Fruit fly (Drosophila melanogaster) whole organism, embryonic: ENCODE measurements around the gene bsk.

Source experiments
- Adf1 ChIP-seq: fragments of 200-800 bp; sonication (Bioruptor generic); IDR thresholded peaks from 2 replicates; pipeline ENCODE4 v1.3.6; 2022; ENCODE audit warnings: missing biosample characterization, missing genetic modification characterization
- CG10979 ChIP-seq: fragments of 200-800 bp; sonication (Bioruptor generic); optimal IDR thresholded peaks from 2 replicates; lab custom pipeline; 2018; ENCODE audit warnings: missing biosample characterization, mild to moderate bottlenecking, missing genetic modification characterization, moderate library complexity
- CG11504 ChIP-seq: fragments of 200-800 bp; sonication (Bioruptor generic); optimal IDR thresholded peaks from 3 replicates; lab custom pipeline; 2019; ENCODE audit warnings: missing biosample characterization, mild to moderate bottlenecking, missing genetic modification characterization, moderate library complexity
- CG11560 ChIP-seq: fragments of 200-800 bp; sonication (Bioruptor generic); IDR thresholded peaks from 3 replicates; pipeline ENCODE4 v1.3.6; 2022; ENCODE audit warnings: missing biosample characterization, missing genetic modification characterization
- CG12155 ChIP-seq: fragments of 200-800 bp; sonication (Bioruptor generic); optimal IDR thresholded peaks from 3 replicates; lab custom pipeline; 2016; ENCODE audit warnings: missing biosample characterization, missing genetic modification characterization
- CG1233 ChIP-seq: fragments of 200-800 bp; sonication (Bioruptor generic); optimal IDR thresholded peaks from 4 replicates; lab custom pipeline; 2018; ENCODE audit warnings: missing biosample characterization, mild to moderate bottlenecking, missing genetic modification characterization
- CG15269 ChIP-seq: fragments of 200-800 bp; sonication (Bioruptor generic); optimal IDR thresholded peaks from 2 replicates; lab custom pipeline; 2018; ENCODE audit warnings: missing biosample characterization, mild to moderate bottlenecking, missing genetic modification characterization, moderate library complexity
- CG1529 ChIP-seq: fragments of 200-800 bp; sonication (Bioruptor generic); optimal IDR thresholded peaks from 3 replicates; lab custom pipeline; 2018; ENCODE audit warnings: missing biosample characterization, missing genetic modification characterization
- CG15696 ChIP-seq: fragments of 200-800 bp; sonication (Bioruptor generic); optimal IDR thresholded peaks from 2 replicates; lab custom pipeline; 2019; ENCODE audit warnings: missing biosample characterization, mild to moderate bottlenecking, missing genetic modification characterization, moderate library complexity
- CG16815 ChIP-seq: fragments of 200-800 bp; sonication (Bioruptor generic); optimal IDR thresholded peaks from 3 replicates; lab custom pipeline; 2017; ENCODE audit warnings: missing biosample characterization, mild to moderate bottlenecking, missing genetic modification characterization
- CG17186 ChIP-seq: fragments of 200-800 bp; sonication (Bioruptor generic); optimal IDR thresholded peaks from 3 replicates; lab custom pipeline; 2017; ENCODE audit warnings: missing biosample characterization, missing genetic modification reagents, missing genetic modification characterization
- CG17359 ChIP-seq: fragments of 200-800 bp; sonication (Bioruptor generic); optimal IDR thresholded peaks from 3 replicates; lab custom pipeline; 2018; ENCODE audit warnings: missing biosample characterization, mild to moderate bottlenecking, missing genetic modification characterization, moderate library complexity
- CG17361 ChIP-seq: fragments of 200-800 bp; sonication (Bioruptor generic); IDR thresholded peaks from 3 replicates; pipeline ENCODE4 v1.3.6; 2022; ENCODE audit warnings: missing biosample characterization, missing genetic modification characterization
- CG17385 ChIP-seq: fragments of 200-800 bp; sonication (Bioruptor generic); optimal IDR thresholded peaks from 3 replicates; lab custom pipeline; 2018; ENCODE audit warnings: missing biosample characterization, mild to moderate bottlenecking, missing genetic modification characterization
- CG32532 ChIP-seq: fragments of 200-800 bp; sonication (Bioruptor generic); IDR thresholded peaks from 2 replicates; pipeline ENCODE4 v1.3.6; 2022; ENCODE audit warnings: missing biosample characterization, missing genetic modification characterization
- CG34376 ChIP-seq: fragments of 200-800 bp; sonication (Bioruptor generic); optimal IDR thresholded peaks from 2 replicates; lab custom pipeline; 2018; ENCODE audit warnings: missing biosample characterization, mild to moderate bottlenecking, missing genetic modification characterization
- CG42726 ChIP-seq: fragments of 200-800 bp; sonication (Bioruptor generic); IDR thresholded peaks from 2 replicates; pipeline ENCODE4 v1.3.6; 2022; ENCODE audit warnings: missing biosample characterization, missing genetic modification characterization; ENCODE audit not compliant: partially characterized antibody
- CG4854 ChIP-seq: fragments of 200-800 bp; sonication (Bioruptor generic); optimal IDR thresholded peaks from 2 replicates; lab custom pipeline; 2016; ENCODE audit warnings: missing biosample characterization, missing genetic modification characterization, inconsistent platforms
- CG5245 ChIP-seq: fragments of 200-800 bp; sonication (Bioruptor generic); optimal IDR thresholded peaks from 3 replicates; lab custom pipeline; 2016; ENCODE audit warnings: missing biosample characterization, missing genetic modification characterization
- Dbx ChIP-seq: fragments of 200-800 bp; sonication (Bioruptor generic); IDR thresholded peaks from 3 replicates; pipeline ENCODE4 v1.3.6; 2022; ENCODE audit warnings: missing biosample characterization, missing genetic modification characterization
- Doc3 ChIP-seq: fragments of 200-800 bp; sonication (Bioruptor generic); IDR thresholded peaks from 3 replicates; pipeline ENCODE4 v1.3.6; 2022; ENCODE audit warnings: missing biosample characterization, missing genetic modification characterization; ENCODE audit not compliant: partially characterized antibody
- HLH4C ChIP-seq: fragments of 200-800 bp; sonication (Bioruptor generic); IDR thresholded peaks from 3 replicates; pipeline ENCODE4 v1.3.6; 2022; ENCODE audit warnings: missing biosample characterization, missing genetic modification characterization; ENCODE audit not compliant: partially characterized antibody
- Hr51 ChIP-seq, 2 experiments: fragments of 200-800 bp; sonication (Bioruptor generic); optimal IDR thresholded peaks; 2 replicates in 1 of 2; 3 replicates in 1 of 2; lab custom pipeline; 2016 to 2018; ENCODE audit warnings: missing biosample characterization in 2 of 2, missing genetic modification characterization in 2 of 2, mild to moderate bottlenecking in 1 of 2, moderate library complexity in 1 of 2
- MESR4 ChIP-seq: fragments of 200-800 bp; sonication (Bioruptor generic); optimal IDR thresholded peaks from 2 replicates; lab custom pipeline; 2018; ENCODE audit warnings: missing biosample characterization, mild to moderate bottlenecking, missing genetic modification characterization, moderate library complexity
- Max ChIP-seq: fragments of 200-800 bp; sonication (Bioruptor generic); optimal IDR thresholded peaks from 2 replicates; lab custom pipeline; 2016; ENCODE audit warnings: missing biosample characterization, mild to moderate bottlenecking, missing genetic modification characterization
- Opbp ChIP-seq: fragments of 200-800 bp; sonication (Bioruptor generic); IDR thresholded peaks from 3 replicates; pipeline ENCODE4 v1.3.6; 2022; ENCODE audit warnings: missing biosample characterization, missing genetic modification characterization; ENCODE audit not compliant: partially characterized antibody
- Scr ChIP-seq: fragments of 200-800 bp; sonication (Bioruptor generic); IDR thresholded peaks from 2 replicates; pipeline ENCODE4 v1.3.6; 2022; ENCODE audit warnings: missing biosample characterization, missing genetic modification characterization; ENCODE audit not compliant: partially characterized antibody
- Side ChIP-seq: fragments of 200-800 bp; sonication (Bioruptor generic); optimal IDR thresholded peaks from 2 replicates; lab custom pipeline; 2016; ENCODE audit warnings: missing biosample characterization, missing genetic modification characterization
- Sox102F ChIP-seq: fragments of 200-800 bp; sonication (Bioruptor generic); optimal IDR thresholded peaks from 2 replicates; lab custom pipeline; 2018; ENCODE audit warnings: missing biosample characterization, mild to moderate bottlenecking, missing genetic modification characterization, moderate library complexity
- Vsx1 ChIP-seq: fragments of 200-800 bp; sonication (Bioruptor generic); optimal IDR thresholded peaks from 2 replicates; lab custom pipeline; 2017; ENCODE audit warnings: missing biosample characterization, mild to moderate bottlenecking, missing genetic modification characterization, missing genetic modification reagents
- abd-A ChIP-seq: fragments of 200-800 bp; sonication (Bioruptor generic); optimal IDR thresholded peaks from 3 replicates; lab custom pipeline; 2019; ENCODE audit warnings: missing biosample characterization, mild to moderate bottlenecking, missing genetic modification characterization, moderate library complexity
- bowl ChIP-seq: fragments of 200-800 bp; sonication (Bioruptor generic); IDR thresholded peaks from 2 replicates; pipeline ENCODE4 v1.3.6; 2022; ENCODE audit warnings: missing biosample characterization, missing genetic modification characterization
- caup ChIP-seq: fragments of 200-800 bp; sonication (Bioruptor generic); optimal IDR thresholded peaks from 3 replicates; lab custom pipeline; 2017; ENCODE audit warnings: missing biosample characterization, mild to moderate bottlenecking, missing genetic modification characterization, moderate library complexity; ENCODE audit not compliant: severe bottlenecking
- dmrt11E ChIP-seq: fragments of 200-800 bp; sonication (Bioruptor generic); optimal IDR thresholded peaks from 3 replicates; lab custom pipeline; 2018; ENCODE audit warnings: missing biosample characterization, mild to moderate bottlenecking, missing genetic modification characterization, moderate library complexity
- esg ChIP-seq: fragments of 200-800 bp; sonication (Bioruptor generic); conservative IDR thresholded peaks from 2 replicates; pipeline ENCODE4 v1.3.6; 2022; ENCODE audit warnings: missing biosample characterization, missing genetic modification characterization
- eve ChIP-seq, 2 experiments: fragments of >200 bp; optimal IDR thresholded peaks; 2 replicates each; lab custom pipeline; 2017; ENCODE audit warnings: missing biosample characterization in 2 of 2, missing genetic modification characterization in 2 of 2
- fd102C ChIP-seq: fragments of 200-800 bp; sonication (Bioruptor generic); optimal IDR thresholded peaks from 2 replicates; lab custom pipeline; 2018; ENCODE audit warnings: missing biosample characterization, mild to moderate bottlenecking, missing genetic modification characterization, moderate library complexity
- fd64A ChIP-seq: fragments of 200-800 bp; sonication (Bioruptor generic); optimal IDR thresholded peaks from 3 replicates; lab custom pipeline; 2018; ENCODE audit warnings: missing biosample characterization, mild to moderate bottlenecking, missing genetic modification characterization
- ham ChIP-seq: fragments of 200-800 bp; sonication (Bioruptor generic); IDR thresholded peaks from 2 replicates; pipeline ENCODE4 v1.3.6; 2022; ENCODE audit warnings: missing biosample characterization, missing genetic modification characterization
- kah ChIP-seq: fragments of 200-800 bp; sonication (Bioruptor generic); optimal IDR thresholded peaks from 2 replicates; lab custom pipeline; 2018; ENCODE audit warnings: missing biosample characterization, mild to moderate bottlenecking, missing genetic modification characterization
- lmd ChIP-seq: fragments of 200-800 bp; sonication (Bioruptor generic); IDR thresholded peaks from 2 replicates; pipeline ENCODE4 v1.3.6; 2022; ENCODE audit warnings: missing biosample characterization, missing genetic modification characterization
- nmo ChIP-seq: fragments of 200-800 bp; sonication (Bioruptor generic); optimal IDR thresholded peaks from 2 replicates; lab custom pipeline; 2018; ENCODE audit warnings: missing biosample characterization, mild to moderate bottlenecking, missing genetic modification characterization, moderate library complexity
- pfk ChIP-seq: fragments of 200-800 bp; sonication (Bioruptor generic); optimal IDR thresholded peaks from 2 replicates; lab custom pipeline; 2018; ENCODE audit warnings: missing biosample characterization, mild to moderate bottlenecking, missing genetic modification characterization, moderate library complexity
- row ChIP-seq: fragments of 200-800 bp; sonication (Bioruptor generic); IDR thresholded peaks from 3 replicates; pipeline ENCODE4 v1.3.6; 2022; ENCODE audit warnings: missing biosample characterization, missing genetic modification characterization
- slbo ChIP-seq: fragments of 200-800 bp; sonication (Bioruptor generic); IDR thresholded peaks from 2 replicates; pipeline ENCODE4 v1.3.6; 2022; ENCODE audit warnings: missing biosample characterization, missing genetic modification characterization
- stc ChIP-seq: fragments of 200-800 bp; sonication (Bioruptor generic); IDR thresholded peaks from 2 replicates; pipeline ENCODE4 v1.3.6; 2022; ENCODE audit warnings: missing biosample characterization, missing genetic modification characterization
- tap ChIP-seq: fragments of 200-800 bp; optimal IDR thresholded peaks from 3 replicates; lab custom pipeline; 2019; ENCODE audit warnings: missing biosample characterization, mild to moderate bottlenecking, missing genetic modification characterization, moderate library complexity
- vvl ChIP-seq: fragments of 200-800 bp; sonication (Bioruptor generic); IDR thresholded peaks from 2 replicates; pipeline ENCODE4 v1.3.6; 2022; ENCODE audit warnings: missing biosample characterization, missing genetic modification characterization

Gene bsk

DNA sequence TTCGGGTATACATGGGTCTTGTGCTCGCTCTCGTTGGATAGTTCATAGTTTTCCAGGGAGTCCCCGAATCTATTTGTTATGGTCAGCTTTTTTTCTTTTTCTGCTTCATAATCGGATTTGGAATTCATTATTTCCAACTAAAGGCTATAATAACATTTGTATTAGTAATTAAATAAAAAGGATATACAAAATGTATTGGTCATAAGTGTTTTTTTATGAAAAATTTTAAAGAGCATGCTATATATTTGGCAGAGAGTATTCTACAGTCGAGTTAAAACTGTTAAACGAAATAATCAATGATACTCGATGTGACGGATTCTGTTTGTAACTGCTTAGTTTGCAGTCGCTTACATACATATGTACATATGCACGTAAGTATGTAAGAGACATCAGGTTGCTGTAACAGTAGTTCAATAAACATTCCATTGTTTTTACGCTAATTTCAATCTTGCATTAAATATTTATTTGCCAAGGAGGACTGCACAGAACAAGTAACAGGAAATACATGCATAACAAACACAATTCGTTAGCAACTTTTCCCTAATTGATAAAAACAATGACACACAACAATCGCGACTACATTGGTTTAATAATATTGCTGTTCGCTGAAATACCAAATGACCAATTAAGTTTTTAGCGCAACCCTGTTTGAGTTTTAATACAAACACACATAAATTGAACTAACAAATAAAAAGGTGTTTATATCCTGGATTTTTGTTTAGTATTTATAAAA, 48.9 kb upstream of the bsk start (continued):
- TF ChIP-seq CG15269 (tag; lab: Kevin White, UChicago) (peak; percentile 47), CG4854 (GFP tag; lab: Kevin White, UChicago) (no peak), ham (no peak), kah (GFP tag; lab: Kevin White, UChicago) (no peak), CG34376 (no peak), CG16815 (GFP tag; lab: Kevin White, UChicago) (no peak), CG1529 (GFP tag; lab: Kevin White, UChicago) (no peak), CG15696 (no peak), stc (GFP tag; lab: Robert Waterston, UW) (no peak), CG11560 (no peak), CG5245 (GFP tag; lab: Kevin White, UChicago) (no peak), bowl (GFP tag; lab: Robert Waterston, UW) (no peak), dmrt11E (tag; lab: Kevin White, UChicago) (peak; percentile 20), CG11504 (peak; percentile 31), CG1233 (GFP tag; lab: Kevin White, UChicago) (no peak), Opbp (GFP tag; lab: Robert Waterston, UW) (no peak), CG17186 (GFP tag; lab: Kevin White, UChicago) (no peak), tap (peak; percentile 6), vvl (GFP tag; lab: Robert Waterston, UW) (peak; percentile 17; the same call in 1 of the 2 replicates), CG42726 (GFP tag; lab: Robert Waterston, UW) (no peak), eve (GFP tag; optimal IDR thresholded peaks at IDR 0.05; lab: Kevin White, UChicago) (peak in 1 of 2 experiments; percentile 41), CG17361 (GFP tag; lab: Robert Waterston, UW) (no peak), CG17385 (no peak), Max (GFP tag; lab: Kevin White, UChicago) (peak; percentile 37), nmo (GFP tag; lab: Kevin White, UChicago) (peak; percentile 30), HLH4C (GFP tag; lab: Robert Waterston, UW) (0 out of 3 replicates have a peak, but pooled peaks have one; percentile 47), CG12155 (no peak), Vsx1 (no peak), CG32532 (no peak), Doc3 (GFP tag; lab: Robert Waterston, UW) (no peak), pfk (GFP tag; lab: Kevin White, UChicago) (no peak), Side (GFP tag; lab: Kevin White, UChicago) (no peak), fd64A (GFP tag; lab: Kevin White, UChicago) (no peak), fd102C (GFP tag; lab: Kevin White, UChicago) (no peak), CG17359 (tag; lab: Kevin White, UChicago) (peak; percentile 16), slbo (GFP tag; lab: Robert Waterston, UW) (0 out of 2 replicates have a peak, but pooled peaks have one; percentile 7), caup (GFP tag; lab: Kevin White, UChicago) (no peak), abd-A (no peak), row (GFP tag; lab: Robert Waterston, UW) (peak; percentile 47; the same call in 2 of the 3 replicates), Dbx (no peak), lmd (GFP tag; lab: Robert Waterston, UW) (no peak), Sox102F (GFP tag; lab: Kevin White, UChicago) (no peak), Hr51 (GFP tag; optimal IDR thresholded peaks at IDR 0.05; lab: Kevin White, UChicago) (peak in 1 of 2 experiments; percentile 42), CG10979 (tag; lab: Kevin White, UChicago) (peak; percentile 29), esg (GFP tag; lab: Robert Waterston, UW) (no peak), MESR4 (GFP tag; lab: Kevin White, UChicago) (peak; percentile 70), Scr (GFP tag; lab: Robert Waterston, UW) (peak; percentile 28; the same call in 1 of the 2 replicates), Adf1 (GFP tag; lab: Robert Waterston, UW) (no peak)
